Worm (Caenorhabditis elegans) whole organism, late embryonic: ENCODE measurements around the gene pod-1.

Experiments
- K09A11.1 ChIP-seq: sonication (generic microtip); optimal IDR thresholded peaks from 2 replicates; lab custom pipeline; 2017; ENCODE audit warnings: antibody characterized with exemption, mild to moderate bottlenecking, missing genetic modification characterization, missing compliant biosample characterization; ENCODE audit not compliant: insufficient read depth
- Y22D7AL.16 ChIP-seq: sonication (generic microtip); optimal IDR thresholded peaks from 2 replicates; lab custom pipeline; 2016; ENCODE audit warnings: missing genetic modification characterization, missing compliant biosample characterization
- ahr-1 ChIP-seq: sonication (generic microtip); optimal IDR thresholded peaks from 2 replicates; lab custom pipeline; 2016; ENCODE audit warnings: missing genetic modification characterization, missing compliant biosample characterization
- dmd-4 ChIP-seq: sonication (generic microtip); optimal IDR thresholded peaks from 2 replicates; lab custom pipeline; 2016; ENCODE audit warnings: borderline replicate concordance, missing genetic modification characterization, missing compliant biosample characterization
- dve-1 ChIP-seq: sonication (generic microtip); optimal IDR thresholded peaks from 2 replicates; lab custom pipeline; 2017; ENCODE audit warnings: antibody characterized with exemption, mild to moderate bottlenecking, missing genetic modification characterization, missing compliant biosample characterization
- nhr-11 ChIP-seq: fragments of 150-350 bp; optimal IDR thresholded peaks from 2 replicates; lab custom pipeline; 2014; ENCODE audit warnings: missing biosample characterization, missing genetic modification characterization
- rnt-1 ChIP-seq: sonication (generic microtip); optimal IDR thresholded peaks from 2 replicates; lab custom pipeline; 2016; ENCODE audit warnings: missing genetic modification characterization, missing compliant biosample characterization
- sox-2 ChIP-seq: fragments of 200-800 bp; sonication (Bioruptor generic); IDR thresholded peaks from 2 replicates; pipeline ENCODE4 v1.3.6; 2022; ENCODE audit warnings: missing genetic modification reagents, missing genetic modification characterization, missing compliant biosample characterization

ce11 chrIII:13542458-13542857 is 18.5 kb upstream of the pod-1 start:
- TF ChIP-seq dmd-4 (tag; lab: Kevin White, UChicago), result no peak
- no peak for TF ChIP-seq Y22D7AL.16 (tag; lab: Kevin White, UChicago)
- no peak for TF ChIP-seq dve-1 (tag; lab: Kevin White, UChicago)
- TF ChIP-seq K09A11.1 (tag; lab: Kevin White, UChicago), result no peak
- no peak for TF ChIP-seq nhr-11 (tag; lab: Kevin White, UChicago)
- TF ChIP-seq ahr-1 (tag; lab: Kevin White, UChicago), result no peak
- no peak for TF ChIP-seq sox-2
- TF ChIP-seq rnt-1, result no peak
